Worm (Caenorhabditis elegans): ENCODE results near the gene C50E3.5.

- TF ChIP-seq K11D2.4 (GFP tag; IDR thresholded peaks at IDR 0.05) (no peak), nfya-1 (tag; optimal IDR thresholded peaks at IDR 0.05; ENCODE audit: borderline replicate concordance, insufficient read depth) (no peak), mcd-1 (GFP tag; IDR thresholded peaks at IDR 0.05) (no peak), B0019.2 (GFP tag; conservative IDR thresholded peaks at IDR 0.05) (no peak), ama-1 (optimal IDR thresholded peaks at IDR 0.05) (no peak), ama-1 (GFP tag; optimal IDR thresholded peaks at IDR 0.05) (no peak), Y67H2A.10 (GFP tag; conservative IDR thresholded peaks at IDR 0.05) (no peak), attf-6 (GFP tag; IDR thresholded peaks at IDR 0.05) (no peak), lsl-1 (GFP tag; optimal IDR thresholded peaks at IDR 0.05) (no peak), cebp-2 (GFP tag; IDR thresholded peaks at IDR 0.05) (no peak)
Observed at ce11 chrV:7562947-7563346, 24.8 kb upstream of the C50E3.5 start, which contains the start of gene F19F10.1.

Measured in whole organism, young adult.